Worm (Caenorhabditis elegans) whole organism, early embryonic: Measurements from ENCODE around the gene cyp-35A1.
"Not testable (repeated sequence)": the region's sequence is repeated elsewhere in the genome, so short reads cannot be mapped to it uniquely, and the experiment has no call there.

Experiments used
- B0310.2 ChIP-seq: sonication (generic microtip); optimal IDR thresholded peaks from 2 replicates; lab custom pipeline; 2016; ENCODE audit warnings: mild to moderate bottlenecking, missing genetic modification characterization, missing compliant biosample characterization
- F13C5.2 ChIP-seq: sonication (generic microtip); optimal IDR thresholded peaks from 2 replicates; lab custom pipeline; 2017; ENCODE audit warnings: mild to moderate bottlenecking, missing genetic modification characterization, inconsistent platforms, missing compliant biosample characterization
- aly-1 ChIP-seq: sonication (generic microtip); optimal IDR thresholded peaks from 2 replicates; lab custom pipeline; 2016; ENCODE audit warnings: missing genetic modification characterization, missing compliant biosample characterization
- ama-1 ChIP-seq: fragments of 150-350 bp; optimal IDR thresholded peaks from 2 replicates; lab custom pipeline; 2014
- ceh-13 ChIP-seq: fragments of 200-800 bp; sonication (Bioruptor generic); optimal IDR thresholded peaks from 2 replicates; lab custom pipeline; 2018; ENCODE audit warnings: mild to moderate bottlenecking, missing genetic modification characterization, missing compliant biosample characterization
- ceh-36 ChIP-seq: sonication (generic microtip); optimal IDR thresholded peaks from 2 replicates; lab custom pipeline; 2016; ENCODE audit warnings: missing genetic modification characterization, inconsistent platforms, missing compliant biosample characterization
- ets-7 ChIP-seq: sonication (generic microtip); optimal IDR thresholded peaks from 2 replicates; lab custom pipeline; 2016; ENCODE audit warnings: missing genotype, missing genetic modification characterization, missing compliant biosample characterization
- flt-1 ChIP-seq: fragments of 200-800 bp; sonication (Bioruptor generic); IDR thresholded peaks from 2 replicates; pipeline ENCODE4 v1.3.6; 2022; ENCODE audit warnings: missing genetic modification characterization, missing compliant biosample characterization
- hmbx-1 ChIP-seq: sonication (generic microtip); optimal IDR thresholded peaks from 2 replicates; lab custom pipeline; 2016; ENCODE audit warnings: mild to moderate bottlenecking, missing genetic modification characterization, missing compliant biosample characterization
- hmg-4 ChIP-seq: fragments of 200-800 bp; sonication (Bioruptor generic); optimal IDR thresholded peaks from 2 replicates; lab custom pipeline; 2018; ENCODE audit warnings: mild to moderate bottlenecking, missing genetic modification characterization, missing compliant biosample characterization
- hnd-1 ChIP-seq: sonication (generic microtip); optimal IDR thresholded peaks from 2 replicates; lab custom pipeline; 2016; ENCODE audit warnings: missing genetic modification characterization, missing compliant biosample characterization
- pes-1 ChIP-seq: fragments of 200-800 bp; sonication (Bioruptor generic); IDR thresholded peaks from 2 replicates; pipeline ENCODE4 v1.3.6; 2022; ENCODE audit warnings: missing genetic modification reagents, missing genetic modification characterization, missing compliant biosample characterization
- scrt-1 ChIP-seq: fragments of 200-800 bp; sonication (Bioruptor generic); IDR thresholded peaks from 2 replicates; pipeline ENCODE4 v1.3.6; 2022; ENCODE audit warnings: missing genetic modification characterization, missing compliant biosample characterization
- sea-1 ChIP-seq: fragments of 200-800 bp; sonication (Bioruptor generic); conservative IDR thresholded peaks from 2 replicates; pipeline ENCODE4 v1.3.6; 2022; ENCODE audit warnings: missing genetic modification characterization, missing compliant biosample characterization
- tbx-11 ChIP-seq: fragments of 200-800 bp; sonication (Bioruptor generic); IDR thresholded peaks from 2 replicates; pipeline ENCODE4 v1.3.6; 2022; ENCODE audit warnings: missing genetic modification characterization, missing compliant biosample characterization
- tbx-37 ChIP-seq: fragments of 200-800 bp; sonication (Bioruptor generic); conservative IDR thresholded peaks from 2 replicates; pipeline ENCODE4 v1.3.6; 2022; ENCODE audit warnings: missing genetic modification reagents, missing genetic modification characterization, missing compliant biosample characterization
- tra-4 ChIP-seq: sonication (generic microtip); optimal IDR thresholded peaks from 2 replicates; lab custom pipeline; 2017; ENCODE audit warnings: missing genetic modification characterization, missing compliant biosample characterization

cyp-35A1 gene

DNA sequence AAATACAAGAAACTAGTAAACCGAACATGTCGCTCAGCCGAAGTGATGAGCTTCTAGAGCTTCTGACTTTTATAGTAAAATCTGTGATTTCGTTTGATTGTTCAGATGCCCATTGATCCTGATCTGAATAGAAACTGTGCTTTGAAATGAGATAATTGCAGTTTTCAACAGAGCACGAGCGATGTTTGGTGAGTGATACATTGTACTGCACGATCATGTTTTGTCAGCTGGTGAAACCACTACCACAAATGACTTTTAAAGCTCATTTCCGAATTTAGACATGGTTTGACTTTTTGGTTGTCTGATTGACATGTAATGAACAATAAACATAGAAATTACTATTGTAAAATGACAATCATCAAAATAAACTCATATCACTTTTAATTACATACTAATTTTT is 6.1 kb downstream of the cyp-35A1 start, which contains the start of gene tag-293:
TSS of gene tag-293 (minus strand) at position 101 of the 400 bp plus-strand sequence.
- TF ChIP-seq tbx-11 (GFP tag; lab: Robert Waterston, UW), result no peak

- no peak for TF ChIP-seq F13C5.2 (tag; lab: Kevin White, UChicago)
- TF ChIP-seq scrt-1 (GFP tag; lab: Robert Waterston, UW), result no peak
- TF ChIP-seq tra-4 (tag; lab: Kevin White, UChicago), result no peak
- TF ChIP-seq pes-1 (GFP tag; lab: Robert Waterston, UW), result no peak
- TF ChIP-seq B0310.2 (tag; lab: Kevin White, UChicago), result no peak
- no peak for TF ChIP-seq ceh-13 (GFP tag; lab: Kevin White, UChicago)
- TF ChIP-seq hmg-4, result no peak
- TF ChIP-seq hmbx-1 (tag; lab: Kevin White, UChicago), result no peak
- TF ChIP-seq tbx-11 (GFP tag; lab: Robert Waterston, UW), result no peak
- TF ChIP-seq sea-1, result no peak
Observed at ce11 chrV:7353602-7354001, 8.0 kb downstream of the cyp-35A1 start.

DNA sequence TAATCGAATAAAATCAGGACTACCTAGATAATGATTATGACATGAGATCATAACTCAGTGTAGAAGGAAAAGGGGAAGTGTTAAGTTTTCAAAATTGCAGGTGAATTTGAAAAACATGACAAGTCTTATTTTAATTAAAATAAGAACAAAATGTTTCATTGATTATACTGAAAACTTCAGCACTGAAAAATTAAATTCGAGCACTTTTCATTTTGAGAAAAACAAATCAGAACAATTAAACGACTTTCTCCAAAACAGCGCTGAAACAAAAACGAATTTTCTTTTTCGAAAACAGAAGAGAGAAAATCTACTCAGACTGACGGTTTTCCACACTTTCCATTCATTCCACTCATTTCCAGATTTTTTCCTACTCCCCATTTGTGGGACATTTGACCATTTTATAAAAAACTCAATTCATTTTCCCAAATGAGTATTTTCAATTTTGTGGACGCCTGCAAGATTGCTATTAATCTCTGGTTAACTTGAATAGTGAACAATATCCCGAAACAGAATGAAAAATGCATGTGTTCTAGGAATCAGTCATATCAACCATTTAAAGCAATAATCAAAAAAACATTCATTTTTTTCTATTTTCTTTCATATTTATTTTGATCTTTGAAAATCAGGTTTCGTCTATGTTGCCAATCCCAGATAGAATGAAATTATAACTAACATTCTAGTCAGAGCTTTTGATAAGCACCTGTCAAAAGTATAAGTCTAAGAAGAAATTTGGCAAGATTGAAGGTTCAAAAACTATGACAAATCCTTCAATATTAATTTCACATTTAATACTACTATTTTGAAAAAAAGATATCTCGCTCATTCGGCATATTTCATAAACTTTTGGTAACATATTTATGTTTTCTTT is 9.2 kb downstream of the cyp-35A1 start, which contains the start of the genes srh-231 and srh-275:
TSS of gene srh-231 (minus strand) at position 51 of the 868 bp plus-strand sequence.
TSS of gene srh-275 (plus strand) at position 818 of the 868 bp plus-strand sequence.
- TF ChIP-seq hmg-4 (no peak), flt-1 (GFP tag; lab: Robert Waterston, UW) (no peak), ceh-13 (GFP tag; lab: Kevin White, UChicago) (no peak), tra-4 (tag; lab: Kevin White, UChicago) (no peak), tbx-37 (no peak), ets-7 (tag; lab: Kevin White, UChicago) (no peak), pes-1 (GFP tag; lab: Robert Waterston, UW) (no peak)

ce11 chrV:7349541-7349940 is 12.0 kb downstream of the cyp-35A1 start, which contains the start of gene nhr-149:
Gene nhr-149, minus strand, starts transcription at chrV:7349641.
- TF ChIP-seq hmg-4 (no peak), F13C5.2 (tag; lab: Kevin White, UChicago) (no peak), sea-1 (no peak)

DNA sequence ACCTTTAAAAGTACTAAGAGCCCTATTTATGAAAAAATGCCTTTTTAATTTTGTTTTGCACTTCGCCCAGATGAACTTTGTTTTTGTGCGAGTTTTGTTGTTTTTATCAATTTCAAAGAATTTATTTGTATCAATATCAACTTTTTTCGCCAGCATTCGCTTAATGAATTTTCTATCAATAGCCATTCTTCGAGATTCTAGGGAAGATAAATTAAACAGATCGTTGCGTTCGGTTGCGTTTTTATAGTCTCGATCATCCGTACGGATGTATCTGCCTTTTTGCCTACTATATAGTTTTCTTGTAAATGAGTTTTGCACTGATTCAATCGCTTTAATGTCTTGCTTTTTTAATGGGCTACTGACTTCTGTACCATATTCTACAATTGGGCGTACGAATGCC is 16.1 kb downstream of the cyp-35A1 start, which contains the start of gene nhr-147:
TSS of gene nhr-147 (plus strand) at position 301 of the 400 bp plus-strand sequence.
- TF ChIP-seq pes-1 (GFP tag; lab: Robert Waterston, UW); B0310.2 (tag; lab: Kevin White, UChicago); tra-4 (tag; lab: Kevin White, UChicago): not testable (repeated sequence)

DNA sequence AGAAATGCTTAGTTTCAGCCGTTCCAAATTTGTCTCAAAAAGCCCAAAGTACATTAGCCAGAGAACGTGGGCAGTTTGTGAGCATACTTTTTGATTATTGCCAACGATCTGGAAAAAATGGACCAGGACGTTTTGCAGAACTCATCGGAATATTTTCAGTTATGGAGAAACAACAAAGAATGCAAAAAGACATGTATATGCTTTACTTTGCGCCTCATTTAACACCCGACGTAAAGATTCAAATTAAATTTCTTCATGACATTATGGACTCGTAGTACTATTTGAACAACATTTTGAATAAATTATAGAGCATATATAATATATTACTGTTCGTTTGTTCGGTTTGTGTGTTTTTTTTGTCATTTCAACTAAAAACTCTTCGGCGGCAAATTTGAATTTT is 18.1 kb downstream of the cyp-35A1 start, which contains the start of gene srh-244:
TSS of gene srh-244 (plus strand) at position 301 of the 400 bp plus-strand sequence.
- no peak for TF ChIP-seq sea-1
- TF ChIP-seq tbx-37, result no peak
- no peak for TF ChIP-seq hmg-4
- no peak for TF ChIP-seq ets-7 (tag; lab: Kevin White, UChicago)

DNA sequence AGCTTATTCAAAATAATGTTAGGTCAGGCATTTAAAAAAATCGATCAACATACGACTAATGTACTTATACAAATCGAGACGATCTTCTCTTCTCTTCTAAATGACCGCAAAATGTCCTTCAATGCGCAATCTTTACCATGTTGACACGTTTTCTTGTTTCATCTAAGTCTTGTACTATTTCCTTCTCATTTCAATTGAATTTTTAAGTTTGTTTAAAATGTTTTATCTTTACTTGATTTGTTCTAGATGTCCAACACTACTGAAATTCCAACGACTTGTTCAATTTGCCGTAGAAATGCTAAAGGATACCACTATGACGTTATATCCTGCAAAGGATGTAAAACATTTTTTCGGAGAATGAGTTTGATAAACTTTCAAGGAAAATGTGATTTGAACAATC is 19.6 kb downstream of the cyp-35A1 start, which contains the start of the genes nhr-263 and nhr-148:
TSS of gene nhr-263 (minus strand) at position 101 of the 400 bp plus-strand sequence.
TSS of gene nhr-148 (plus strand) at position 215 of the 400 bp plus-strand sequence.
- no peak for TF ChIP-seq tbx-11 (GFP tag; lab: Robert Waterston, UW)
- TF ChIP-seq ama-1 (lab: Kevin White, UChicago), result no peak
- TF ChIP-seq ets-7 (tag; lab: Kevin White, UChicago), result no peak
- TF ChIP-seq ceh-13 (GFP tag; lab: Kevin White, UChicago), result no peak
- no peak for TF ChIP-seq hnd-1 (tag; lab: Kevin White, UChicago)
- TF ChIP-seq B0310.2 (tag; lab: Kevin White, UChicago), result no peak
- TF ChIP-seq tbx-37, result no peak
- TF ChIP-seq aly-1 (tag; lab: Kevin White, UChicago), result no peak
- TF ChIP-seq hmbx-1 (tag; lab: Kevin White, UChicago), result no peak
- no peak for TF ChIP-seq hmg-4
- TF ChIP-seq tra-4 (tag; lab: Kevin White, UChicago), result no peak
- no peak for TF ChIP-seq scrt-1 (GFP tag; lab: Robert Waterston, UW)
- TF ChIP-seq sea-1, result no peak
- TF ChIP-seq flt-1 (GFP tag; lab: Robert Waterston, UW), result no peak
- TF ChIP-seq F13C5.2 (tag; lab: Kevin White, UChicago), result no peak

ce11 chrV:7339831-7340230 is 21.7 kb downstream of the cyp-35A1 start, which contains the start of gene srh-187:
Gene srh-187, minus strand, starts transcription at chrV:7339931.
- TF ChIP-seq ceh-36 (no peak), tbx-11 (GFP tag; lab: Robert Waterston, UW) (no peak), tra-4 (tag; lab: Kevin White, UChicago) (no peak), pes-1 (GFP tag; lab: Robert Waterston, UW) (no peak), ama-1 (lab: Kevin White, UChicago) (no peak), B0310.2 (tag; lab: Kevin White, UChicago) (no peak), flt-1 (GFP tag; lab: Robert Waterston, UW) (no peak)
